Fruit fly (Drosophila melanogaster): ENCODE measurements around the gene CG33500.

The CG33500 gene

DNA sequence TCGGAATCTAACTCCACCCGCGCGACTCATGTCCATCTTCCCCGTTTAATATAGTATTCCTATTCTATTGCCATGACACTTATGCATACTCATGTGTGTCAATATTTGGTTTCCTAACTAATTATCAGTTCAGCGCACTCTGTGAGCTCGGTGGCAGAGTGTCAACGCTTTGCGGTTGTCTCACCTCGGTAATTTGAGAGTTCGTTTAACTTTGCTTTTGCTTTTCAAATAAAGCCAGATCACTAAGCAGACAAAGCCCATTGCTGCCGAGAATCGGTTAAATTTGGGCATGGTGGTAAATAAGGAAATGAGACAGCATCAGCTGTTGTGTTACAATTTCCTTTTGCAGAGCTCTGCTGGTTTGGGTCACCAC lies 31.9 kb downstream of the CG33500 start (continued):
- no peak for TF ChIP-seq CG13894 (tag; optimal IDR thresholded peaks at IDR 0.05)
- TF ChIP-seq trh (GFP tag; optimal IDR thresholded peaks at IDR 0.05), result no peak
- TF ChIP-seq eve (GFP tag; optimal IDR thresholded peaks at IDR 0.05), result peak in 1 of 2 experiments; percentile 16
- no peak for TF ChIP-seq HmgD (GFP tag; optimal IDR thresholded peaks at IDR 0.05)
- no peak for TF ChIP-seq Spps (tag; optimal IDR thresholded peaks at IDR 0.05)
- TF ChIP-seq wor (GFP tag; IDR thresholded peaks at IDR 0.05), result no peak
- TF ChIP-seq BtbVII (GFP tag; optimal IDR thresholded peaks at IDR 0.05), result peak; percentile 61
- no peak for TF ChIP-seq CG31388 (GFP tag; optimal IDR thresholded peaks at IDR 0.05)
- no peak for TF ChIP-seq Sry-δ (GFP tag; optimal IDR thresholded peaks at IDR 0.05)
- no peak for TF ChIP-seq ttk (GFP tag; IDR thresholded peaks at IDR 0.05)
- peak; percentile 5 for TF ChIP-seq MTF-1 (GFP tag; optimal IDR thresholded peaks at IDR 0.05; ENCODE audit: borderline replicate concordance)
- peak; percentile 40 for TF ChIP-seq dmrt11E (tag; optimal IDR thresholded peaks at IDR 0.05)
- no peak for TF ChIP-seq cas (GFP tag; IDR thresholded peaks at IDR 0.05)
- no peak for TF ChIP-seq fd96Cb (tag; optimal IDR thresholded peaks at IDR 0.05)
- TF ChIP-seq salm (tag; optimal IDR thresholded peaks at IDR 0.05), result no peak
- no peak for TF ChIP-seq slp2 (GFP tag; optimal IDR thresholded peaks at IDR 0.05)
- TF ChIP-seq TFAM (GFP tag; optimal IDR thresholded peaks at IDR 0.05), result no peak
- no peak for TF ChIP-seq CG10267 (tag; optimal IDR thresholded peaks at IDR 0.05)
- no peak for TF ChIP-seq Neu2 (GFP tag; optimal IDR thresholded peaks at IDR 0.05; ENCODE audit: borderline replicate concordance)
- no peak for TF ChIP-seq kah (GFP tag; optimal IDR thresholded peaks at IDR 0.05)
- TF ChIP-seq Xrp1 (GFP tag; IDR thresholded peaks at IDR 0.05), result peak; percentile 54; the same call in 1 of the 2 replicates
- TF ChIP-seq CG10431 (GFP tag; optimal IDR thresholded peaks at IDR 0.05), result peak; percentile 23
- no peak for TF ChIP-seq lov (optimal IDR thresholded peaks at IDR 0.05)
- 0 out of 3 replicates have a peak, but pooled peaks have one; percentile 12 for TF ChIP-seq lov (GFP tag; IDR thresholded peaks at IDR 0.05)
- peak; percentile 80 for TF ChIP-seq Vsx1 (GFP tag; optimal IDR thresholded peaks at IDR 0.05)
- no peak for TF ChIP-seq CG3995 (GFP tag; optimal IDR thresholded peaks at IDR 0.05)
- TF ChIP-seq cg (GFP tag; optimal IDR thresholded peaks at IDR 0.05), result no peak
- TF ChIP-seq Hand (GFP tag; optimal IDR thresholded peaks at IDR 0.05), result no peak
- TF ChIP-seq mirr (GFP tag; optimal IDR thresholded peaks at IDR 0.05), result peak; percentile 68
- no peak for TF ChIP-seq pzg (GFP tag; optimal IDR thresholded peaks at IDR 0.05)
- TF ChIP-seq Atf3 (GFP tag; optimal IDR thresholded peaks at IDR 0.05), result no peak
- no peak for TF ChIP-seq CG10321 (GFP tag; IDR thresholded peaks at IDR 0.05)
- TF ChIP-seq CG6254 (GFP tag; optimal IDR thresholded peaks at IDR 0.05), result peak; percentile 19
- TF ChIP-seq Bdp1 (GFP tag; optimal IDR thresholded peaks at IDR 0.05), result no peak
- no peak for TF ChIP-seq CG42726 (GFP tag; IDR thresholded peaks at IDR 0.05; ENCODE audit: partially characterized antibody)
- TF ChIP-seq bbx (GFP tag; IDR thresholded peaks at IDR 0.05; ENCODE audit: partially characterized antibody), result no peak
- TF ChIP-seq al (GFP tag; IDR thresholded peaks at IDR 0.05), result no peak
- no peak for TF ChIP-seq tgo (GFP tag; IDR thresholded peaks at IDR 0.05)
- TF ChIP-seq CG12744 (GFP tag; optimal IDR thresholded peaks at IDR 0.05), result no peak
- TF ChIP-seq peb (GFP tag; IDR thresholded peaks at IDR 0.05), result no peak
- no peak for TF ChIP-seq Elba2 (GFP tag; optimal IDR thresholded peaks at IDR 0.05)
- TF ChIP-seq CG4820 (GFP tag; optimal IDR thresholded peaks at IDR 0.05), result no peak
- TF ChIP-seq CG30403 (GFP tag; optimal IDR thresholded peaks at IDR 0.05), result no peak
- TF ChIP-seq CG43689 (GFP tag; IDR thresholded peaks at IDR 0.05), result no peak
- TF ChIP-seq NfI (GFP tag; optimal IDR thresholded peaks at IDR 0.05), result no peak
- no peak for TF ChIP-seq CG16813 (GFP tag; IDR thresholded peaks at IDR 0.05; ENCODE audit: partially characterized antibody)
- peak; percentile 16; the same call in 1 of the 2 replicates for TF ChIP-seq ranshi (GFP tag; IDR thresholded peaks at IDR 0.05)
- no peak for TF ChIP-seq psq (GFP tag; optimal IDR thresholded peaks at IDR 0.05)
- TF ChIP-seq org-1 (GFP tag; optimal IDR thresholded peaks at IDR 0.05), result peak; percentile 57
- no peak for TF ChIP-seq HLH3B (GFP tag; IDR thresholded peaks at IDR 0.05)
- no peak for TF ChIP-seq Nf-YA (GFP tag; IDR thresholded peaks at IDR 0.05)
- TF ChIP-seq CG6765 (GFP tag; optimal IDR thresholded peaks at IDR 0.05), result no peak

Data from whole organism, embryonic.